Worm (Caenorhabditis elegans) whole organism, early embryonic: Measurements from ENCODE around the gene F35F10.14.

Experiments
- B0310.2 ChIP-seq: sonication (generic microtip); optimal IDR thresholded peaks from 2 replicates; lab custom pipeline; 2016; ENCODE audit warnings: mild to moderate bottlenecking, missing genetic modification characterization, missing compliant biosample characterization
- F13C5.2 ChIP-seq: sonication (generic microtip); optimal IDR thresholded peaks from 2 replicates; lab custom pipeline; 2017; ENCODE audit warnings: mild to moderate bottlenecking, missing genetic modification characterization, inconsistent platforms, missing compliant biosample characterization
- aly-1 ChIP-seq: sonication (generic microtip); optimal IDR thresholded peaks from 2 replicates; lab custom pipeline; 2016; ENCODE audit warnings: missing genetic modification characterization, missing compliant biosample characterization
- ama-1 ChIP-seq: fragments of 150-350 bp; optimal IDR thresholded peaks from 2 replicates; lab custom pipeline; 2014
- ceh-13 ChIP-seq: fragments of 200-800 bp; sonication (Bioruptor generic); optimal IDR thresholded peaks from 2 replicates; lab custom pipeline; 2018; ENCODE audit warnings: mild to moderate bottlenecking, missing genetic modification characterization, missing compliant biosample characterization
- ceh-36 ChIP-seq: sonication (generic microtip); optimal IDR thresholded peaks from 2 replicates; lab custom pipeline; 2016; ENCODE audit warnings: missing genetic modification characterization, inconsistent platforms, missing compliant biosample characterization
- ets-7 ChIP-seq: sonication (generic microtip); optimal IDR thresholded peaks from 2 replicates; lab custom pipeline; 2016; ENCODE audit warnings: missing genotype, missing genetic modification characterization, missing compliant biosample characterization
- flt-1 ChIP-seq: fragments of 200-800 bp; sonication (Bioruptor generic); IDR thresholded peaks from 2 replicates; pipeline ENCODE4 v1.3.6; 2022; ENCODE audit warnings: missing genetic modification characterization, missing compliant biosample characterization
- hmbx-1 ChIP-seq: sonication (generic microtip); optimal IDR thresholded peaks from 2 replicates; lab custom pipeline; 2016; ENCODE audit warnings: mild to moderate bottlenecking, missing genetic modification characterization, missing compliant biosample characterization
- hmg-4 ChIP-seq: fragments of 200-800 bp; sonication (Bioruptor generic); optimal IDR thresholded peaks from 2 replicates; lab custom pipeline; 2018; ENCODE audit warnings: mild to moderate bottlenecking, missing genetic modification characterization, missing compliant biosample characterization
- hnd-1 ChIP-seq: sonication (generic microtip); optimal IDR thresholded peaks from 2 replicates; lab custom pipeline; 2016; ENCODE audit warnings: missing genetic modification characterization, missing compliant biosample characterization
- pes-1 ChIP-seq: fragments of 200-800 bp; sonication (Bioruptor generic); IDR thresholded peaks from 2 replicates; pipeline ENCODE4 v1.3.6; 2022; ENCODE audit warnings: missing genetic modification reagents, missing genetic modification characterization, missing compliant biosample characterization
- scrt-1 ChIP-seq: fragments of 200-800 bp; sonication (Bioruptor generic); IDR thresholded peaks from 2 replicates; pipeline ENCODE4 v1.3.6; 2022; ENCODE audit warnings: missing genetic modification characterization, missing compliant biosample characterization
- sea-1 ChIP-seq: fragments of 200-800 bp; sonication (Bioruptor generic); conservative IDR thresholded peaks from 2 replicates; pipeline ENCODE4 v1.3.6; 2022; ENCODE audit warnings: missing genetic modification characterization, missing compliant biosample characterization
- tbx-11 ChIP-seq: fragments of 200-800 bp; sonication (Bioruptor generic); IDR thresholded peaks from 2 replicates; pipeline ENCODE4 v1.3.6; 2022; ENCODE audit warnings: missing genetic modification characterization, missing compliant biosample characterization
- tbx-37 ChIP-seq: fragments of 200-800 bp; sonication (Bioruptor generic); conservative IDR thresholded peaks from 2 replicates; pipeline ENCODE4 v1.3.6; 2022; ENCODE audit warnings: missing genetic modification reagents, missing genetic modification characterization, missing compliant biosample characterization
- tra-4 ChIP-seq: sonication (generic microtip); optimal IDR thresholded peaks from 2 replicates; lab custom pipeline; 2017; ENCODE audit warnings: missing genetic modification characterization, missing compliant biosample characterization

F35F10.14 gene

ce11 chrV:3273577-3274100, 46.3 kb downstream of the F35F10.14 start, which contains the start of gene T28A11.4:
T28A11.4 (plus strand) TSS chrV:3274050.
- TF ChIP-seq tbx-37 (no peak), ets-7 (no peak), hmg-4 (GFP tag; lab: Kevin White, UChicago) (no peak), ama-1 (lab: Kevin White, UChicago) (no peak), tra-4 (no peak), pes-1 (GFP tag; lab: Robert Waterston, UW) (no peak), aly-1 (tag; lab: Kevin White, UChicago) (no peak), flt-1 (GFP tag; lab: Robert Waterston, UW) (no peak), hmbx-1 (no peak), sea-1 (GFP tag; lab: Robert Waterston, UW) (no peak), scrt-1 (GFP tag; lab: Robert Waterston, UW) (no peak), F13C5.2 (tag; lab: Kevin White, UChicago) (no peak), ceh-13 (GFP tag; lab: Kevin White, UChicago) (no peak), ceh-36 (tag; lab: Kevin White, UChicago) (no peak), B0310.2 (tag; lab: Kevin White, UChicago) (no peak), tbx-11 (no peak)

ce11 chrV:3273156-3273555, 46.7 kb downstream of the F35F10.14 start, which contains the start of gene T28A11.20:
T28A11.20 (minus strand) TSS chrV:3273256.
- TF ChIP-seq tra-4 = no peak
- no peak for TF ChIP-seq pes-1 (GFP tag; lab: Robert Waterston, UW)
- no peak for TF ChIP-seq aly-1 (tag; lab: Kevin White, UChicago)
- TF ChIP-seq ets-7 = no peak
- no peak for TF ChIP-seq hnd-1 (tag; lab: Kevin White, UChicago)
- TF ChIP-seq ama-1 (lab: Kevin White, UChicago) = no peak
- TF ChIP-seq hmbx-1 = no peak
- no peak for TF ChIP-seq flt-1 (GFP tag; lab: Robert Waterston, UW)
- no peak for TF ChIP-seq sea-1 (GFP tag; lab: Robert Waterston, UW)
- TF ChIP-seq tbx-37 = no peak
- no peak for TF ChIP-seq ceh-36 (tag; lab: Kevin White, UChicago)
- no peak for TF ChIP-seq ceh-13 (GFP tag; lab: Kevin White, UChicago)
- no peak for TF ChIP-seq hmg-4 (GFP tag; lab: Kevin White, UChicago)
- TF ChIP-seq B0310.2 (tag; lab: Kevin White, UChicago) = no peak
- TF ChIP-seq F13C5.2 (tag; lab: Kevin White, UChicago) = no peak
